Fruit fly (Drosophila melanogaster) Kc167 (cell line): ENCODE measurements around the gene MagR.

Experiments
- Myc ChIP-seq: fragments of >200 bp; optimal IDR thresholded peaks from 2 replicates; lab custom pipeline; 2017; ENCODE audit warnings: missing external identifiers
- Sin3A ChIP-seq: fragments of >200 bp; optimal IDR thresholded peaks from 2 replicates; lab custom pipeline; 2018; ENCODE audit warnings: missing external identifiers
- h ChIP-seq: fragments of >200 bp; optimal IDR thresholded peaks from 3 replicates; lab custom pipeline; 2018; ENCODE audit warnings: missing external identifiers
- insv ChIP-seq: fragments of >200 bp; optimal IDR thresholded peaks from 3 replicates; lab custom pipeline; 2018; ENCODE audit warnings: missing external identifiers
- psq ChIP-seq: fragments of >200 bp; optimal IDR thresholded peaks from 2 replicates; lab custom pipeline; 2017; ENCODE audit warnings: missing external identifiers
- ttk ChIP-seq: sonication (Bioruptor generic); optimal IDR thresholded peaks from 2 replicates; lab custom pipeline; 2017; ENCODE audit warnings: missing external identifiers

MagR gene

dm6 chrX:15731968-15732367 is 2.1 kb upstream of the MagR start, which contains the start of gene CG8191:
CG8191 (plus strand) TSS chrX:15732178.
- TF ChIP-seq ttk (lab: Kevin White, UChicago) (no peak), h (lab: Kevin White, UChicago) (no peak), Sin3A (lab: Kevin White, UChicago) (no peak), insv (lab: Kevin White, UChicago) (no peak), psq (lab: Kevin White, UChicago) (no peak), Myc (no peak)

dm6 chrX:15733192-15733892 is 728 bp upstream of the MagR start:
- no peak for TF ChIP-seq insv (lab: Kevin White, UChicago)
- no peak for TF ChIP-seq Sin3A (lab: Kevin White, UChicago)
- no peak for TF ChIP-seq h (lab: Kevin White, UChicago)
- no peak for TF ChIP-seq psq (lab: Kevin White, UChicago)
- TF ChIP-seq ttk (lab: Kevin White, UChicago), result no peak
- no peak for TF ChIP-seq Myc

dm6 chrX:15737110-15737509 is 3.0 kb downstream of the MagR start, which contains the start of gene Arp6:
Arp6 (minus strand) TSS chrX:15737120.
- TF ChIP-seq h (lab: Kevin White, UChicago) (no peak), insv (lab: Kevin White, UChicago) (no peak), Sin3A (lab: Kevin White, UChicago) (no peak), ttk (lab: Kevin White, UChicago) (no peak), psq (lab: Kevin White, UChicago) (no peak), Myc (no peak)

dm6 chrX:15738890-15739550 is 5.0 kb downstream of the MagR start, which contains the start of the genes CG11679 and CG8206:
CG11679 (minus strand) TSS chrX:15738954.
CG8206 (plus strand) TSS chrX:15739230.
- TF ChIP-seq Myc (no peak), ttk (lab: Kevin White, UChicago) (no peak), h (lab: Kevin White, UChicago) (no peak), psq (lab: Kevin White, UChicago) (no peak), Sin3A (lab: Kevin White, UChicago) (no peak), insv (lab: Kevin White, UChicago) (no peak)

dm6 chrX:15740288-15740726 is 6.2 kb downstream of the MagR start:
- no peak for TF ChIP-seq ttk (lab: Kevin White, UChicago)
- TF ChIP-seq h (lab: Kevin White, UChicago), result no peak
- no peak for TF ChIP-seq Myc
- no peak for TF ChIP-seq psq (lab: Kevin White, UChicago)
- no peak for TF ChIP-seq insv (lab: Kevin White, UChicago)
- TF ChIP-seq Sin3A (lab: Kevin White, UChicago), result no peak

- TF ChIP-seq ttk (lab: Kevin White, UChicago) (no peak), psq (lab: Kevin White, UChicago) (no peak), Sin3A (lab: Kevin White, UChicago) (no peak), Myc (no peak), h (lab: Kevin White, UChicago) (no peak)
These were observed 6.8 kb downstream of the MagR start for dm6 chrX:15740881-15741280.

dm6 chrX:15745905-15746681 is 12.0 kb downstream of the MagR start, which contains the start of the genes CG8944 and CCT6:
CG8944 (minus strand) TSS chrX:15746231.
CCT6 (plus strand) TSS chrX:15746648.
- TF ChIP-seq ttk (lab: Kevin White, UChicago) (no peak), psq (lab: Kevin White, UChicago) (no peak), Myc (no peak), insv (lab: Kevin White, UChicago) (no peak), h (lab: Kevin White, UChicago) (no peak), Sin3A (lab: Kevin White, UChicago) (no peak)

dm6 chrX:15746682-15747196 is 12.7 kb downstream of the MagR start:
- no peak for TF ChIP-seq h (lab: Kevin White, UChicago)
- no peak for TF ChIP-seq ttk (lab: Kevin White, UChicago)
- no peak for TF ChIP-seq Sin3A (lab: Kevin White, UChicago)
- no peak for TF ChIP-seq psq (lab: Kevin White, UChicago)
- no peak for TF ChIP-seq insv (lab: Kevin White, UChicago)
- TF ChIP-seq Myc, result no peak

- TF ChIP-seq psq (lab: Kevin White, UChicago) (no peak), Myc (no peak), ttk (lab: Kevin White, UChicago) (no peak), h (lab: Kevin White, UChicago) (no peak)
These were observed 14.9 kb downstream of the MagR start, which contains the start of gene Mvd for dm6 chrX:15748945-15749344. Mvd (plus strand) TSS chrX:15749166.

dm6 chrX:15756018-15756417 is 21.9 kb downstream of the MagR start, which contains the start of gene CG8260:
CG8260 (plus strand) TSS chrX:15756318.
- TF ChIP-seq psq (lab: Kevin White, UChicago), result no peak
- TF ChIP-seq h (lab: Kevin White, UChicago), result no peak
- no peak for TF ChIP-seq Myc
- no peak for TF ChIP-seq ttk (lab: Kevin White, UChicago)
- no peak for TF ChIP-seq insv (lab: Kevin White, UChicago)
- no peak for TF ChIP-seq Sin3A (lab: Kevin White, UChicago)
